Worm (Caenorhabditis elegans): ENCODE measurements around the gene nhr-128.

The nhr-128 gene

ce11 chrV:2221764-2222163, at the start of gene nhr-128:
Gene nhr-128, plus strand, starts transcription at chrV:2222064.
- TF ChIP-seq unc-62 (GFP tag; optimal IDR thresholded peaks at IDR 0.05) = no peak

DNA sequence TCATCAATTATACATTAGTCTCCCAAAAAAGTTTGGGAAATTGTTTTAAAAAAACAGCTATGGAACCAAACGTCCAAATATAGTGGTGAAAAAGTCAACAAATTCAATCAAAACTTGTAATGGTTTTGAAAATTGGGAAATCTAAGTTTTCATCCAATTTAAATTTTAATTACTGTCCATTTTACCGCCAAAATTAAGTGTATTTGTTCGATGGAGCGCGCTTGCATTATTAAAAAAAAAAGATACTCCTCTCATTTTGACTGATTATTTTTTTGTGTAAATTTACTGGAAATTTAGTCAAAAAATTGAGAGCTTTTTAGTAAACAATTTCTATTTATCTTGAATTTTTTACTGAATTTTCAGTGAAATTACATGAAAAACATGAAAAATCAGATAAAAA, 47.4 kb upstream of the nhr-128 start:
- no peak for TF ChIP-seq unc-62 (GFP tag; optimal IDR thresholded peaks at IDR 0.05)

- no peak for TF ChIP-seq unc-62 (GFP tag; optimal IDR thresholded peaks at IDR 0.05)
Measured at ce11 chrV:2175242-2175641, 46.6 kb upstream of the nhr-128 start, which contains the start of gene C45H4.18. Gene C45H4.18, plus strand, starts transcription at chrV:2175542.

DNA sequence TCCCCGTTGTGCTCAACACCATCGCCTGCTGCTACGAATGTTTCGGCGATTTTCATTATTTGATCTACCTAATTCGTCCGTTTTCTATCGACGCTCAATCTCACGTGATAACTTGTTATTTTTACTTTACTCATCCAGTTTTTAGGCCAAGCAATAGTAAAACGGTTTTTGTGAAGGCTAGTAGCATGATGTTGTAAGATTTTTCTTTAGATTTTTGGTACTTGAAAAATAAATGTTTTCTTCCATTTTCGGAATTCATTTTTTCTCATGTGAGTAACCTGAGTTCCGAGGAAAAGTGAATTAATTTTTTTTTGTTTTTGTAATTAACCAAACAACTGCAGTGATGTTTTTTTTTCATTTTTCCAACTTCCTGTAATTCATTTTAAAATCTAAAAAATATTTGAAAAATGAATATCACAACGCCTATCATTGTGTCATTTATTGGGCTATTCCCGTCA, 44.5 kb upstream of the nhr-128 start, which contains the start of gene srbc-17:
Gene srbc-17 (plus strand): TSS at position 408 of the 458 bp plus-strand sequence.
- TF ChIP-seq unc-62 (GFP tag; optimal IDR thresholded peaks at IDR 0.05) = no peak

DNA sequence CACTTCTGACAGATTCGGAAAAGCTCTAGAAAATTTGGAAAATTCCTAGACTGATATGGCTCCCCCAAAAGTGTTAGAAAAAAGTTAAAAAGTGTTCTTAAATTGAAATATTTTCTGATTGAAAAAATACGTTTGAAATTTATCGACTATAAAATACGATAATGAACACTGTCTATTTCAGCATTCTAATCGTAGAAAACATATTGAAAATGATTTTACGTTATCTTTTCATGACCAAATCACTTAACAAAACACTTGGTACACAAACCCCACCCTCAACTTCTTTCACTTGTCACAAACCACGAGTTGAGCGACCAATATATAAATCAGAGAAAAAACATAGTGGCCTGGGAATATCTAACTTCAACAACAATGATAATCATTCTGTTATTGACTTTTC, 42.6 kb upstream of the nhr-128 start, which contains the start of gene cyp-33C1:
Gene cyp-33C1 (plus strand): TSS at position 301 of the 400 bp plus-strand sequence.
- no peak for TF ChIP-seq unc-62 (GFP tag; optimal IDR thresholded peaks at IDR 0.05)

DNA sequence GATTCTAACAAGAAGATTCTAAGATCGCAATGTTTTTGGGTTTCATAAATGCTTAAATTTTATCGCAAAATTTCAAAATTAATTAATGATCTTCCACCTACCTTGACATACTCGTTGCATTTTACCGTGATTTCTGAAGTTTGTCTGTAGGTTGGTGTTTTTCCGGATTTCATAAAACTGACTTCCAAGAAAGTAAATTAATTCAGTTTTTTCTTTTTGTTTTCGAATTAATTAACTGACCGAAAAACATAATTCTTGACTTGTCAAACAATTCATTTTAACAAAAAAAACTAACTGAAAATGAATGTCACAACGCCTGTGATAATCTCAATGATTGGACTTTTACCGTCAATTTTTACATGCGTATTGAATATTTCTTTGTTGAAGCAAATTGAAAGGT, 40.1 kb upstream of the nhr-128 start, which contains the start of gene srbc-16:
Gene srbc-16 (plus strand): TSS at position 301 of the 400 bp plus-strand sequence.
- no peak for TF ChIP-seq unc-62 (GFP tag; optimal IDR thresholded peaks at IDR 0.05)

ce11 chrV:2183162-2183561, 38.7 kb upstream of the nhr-128 start, which contains the start of gene cyp-33C2:
Gene cyp-33C2, plus strand, starts transcription at chrV:2183488.
- no peak for TF ChIP-seq unc-62 (GFP tag; optimal IDR thresholded peaks at IDR 0.05)

DNA sequence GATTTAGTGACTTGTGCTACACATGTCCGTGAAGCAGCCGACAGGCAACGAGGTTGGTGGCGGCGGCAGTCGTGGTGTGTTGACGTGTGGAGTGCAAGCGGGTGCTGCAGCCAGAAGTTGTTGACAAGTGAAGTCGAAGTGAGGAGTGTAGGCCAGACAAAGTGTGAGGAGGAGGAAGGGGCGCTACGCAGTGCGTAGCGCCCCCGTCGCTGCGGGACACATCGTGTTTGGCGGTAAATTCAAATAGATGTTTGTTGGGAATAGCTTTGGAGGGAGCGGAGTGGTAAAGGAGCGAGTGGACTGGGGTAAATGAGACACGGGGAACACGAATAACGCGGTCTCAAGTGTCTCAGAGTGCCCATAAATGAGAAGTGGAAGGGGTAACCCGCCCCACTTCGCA, 36.4 kb upstream of the nhr-128 start:
- no peak for TF ChIP-seq unc-62 (GFP tag; optimal IDR thresholded peaks at IDR 0.05)

DNA sequence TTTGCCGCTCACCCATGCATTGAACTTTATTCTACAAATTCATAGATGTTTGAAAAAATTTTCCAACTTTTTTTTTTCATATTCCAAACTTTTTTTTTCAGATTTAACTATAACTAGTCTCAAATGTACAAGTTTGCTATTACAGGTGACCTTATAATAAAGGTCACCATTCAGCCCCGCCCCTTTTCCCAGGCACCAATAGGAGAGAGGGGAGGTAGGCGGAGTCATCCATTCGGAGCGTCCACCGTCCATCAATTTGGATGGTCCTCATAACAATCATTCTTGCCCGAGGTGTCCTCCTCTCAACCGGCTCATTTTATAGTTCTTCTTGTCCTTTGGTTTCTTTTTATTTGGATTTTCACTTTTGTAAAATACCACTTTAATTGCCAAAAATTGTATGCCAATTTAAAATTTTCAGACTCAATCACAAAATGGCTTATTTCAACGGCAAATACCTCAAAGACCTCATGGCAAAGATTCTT, 34.0 kb upstream of the nhr-128 start, which contains the start of gene Y5H2B.3:
Gene Y5H2B.3 (plus strand): TSS at position 432 of the 482 bp plus-strand sequence.
- TF ChIP-seq unc-62 (GFP tag; optimal IDR thresholded peaks at IDR 0.05) = no peak

DNA sequence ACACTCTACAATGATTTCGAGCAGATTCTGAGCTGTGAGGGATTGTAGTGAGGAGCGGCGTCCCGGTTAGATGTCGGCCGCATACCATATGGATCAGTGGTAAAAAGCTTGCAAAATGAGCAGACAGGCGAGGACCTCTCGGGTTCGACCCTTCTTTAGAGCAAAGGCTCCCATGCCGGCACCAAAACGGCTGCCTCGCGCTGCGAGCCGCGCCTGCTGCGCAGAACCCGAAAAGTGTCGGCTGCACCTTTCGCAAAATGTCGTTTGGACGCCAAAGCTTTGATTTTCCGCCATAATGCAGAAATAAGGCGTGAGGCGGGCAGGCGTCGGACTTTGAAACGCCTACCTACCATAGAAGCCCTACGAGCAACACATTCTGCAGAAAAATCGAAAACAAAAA, 31.5 kb upstream of the nhr-128 start:
- TF ChIP-seq unc-62 (GFP tag; optimal IDR thresholded peaks at IDR 0.05) = no peak

DNA sequence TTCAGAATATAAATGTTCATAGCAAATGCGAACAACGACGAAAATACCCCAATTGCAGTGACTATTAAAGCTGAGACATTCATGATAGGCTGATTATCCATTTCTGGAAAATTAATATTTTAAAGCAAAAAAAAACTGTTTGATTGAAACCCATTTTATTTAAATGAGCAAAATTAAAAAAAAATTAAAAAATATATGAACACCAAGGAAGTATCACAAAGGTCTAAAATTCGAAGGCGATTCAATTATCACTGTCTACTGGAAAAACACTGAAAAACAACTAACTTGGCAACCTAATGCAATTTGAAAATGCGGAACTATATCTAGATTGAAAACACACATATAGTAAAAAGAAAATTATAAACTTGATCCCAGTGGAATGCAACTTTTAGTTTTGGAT, 30.7 kb upstream of the nhr-128 start, which contains the start of gene srbc-42:
Gene srbc-42 (minus strand): TSS at position 101 of the 400 bp plus-strand sequence.
- TF ChIP-seq unc-62 (GFP tag; optimal IDR thresholded peaks at IDR 0.05) = no peak

- TF ChIP-seq unc-62 (GFP tag; optimal IDR thresholded peaks at IDR 0.05) = no peak
Measured at ce11 chrV:2192117-2192516, 29.7 kb upstream of the nhr-128 start, which contains the start of gene nhr-13. Gene nhr-13, plus strand, starts transcription at chrV:2192485.

ce11 chrV:2199594-2199993, 22.3 kb upstream of the nhr-128 start:
- TF ChIP-seq unc-62 (GFP tag; optimal IDR thresholded peaks at IDR 0.05) = no peak

ce11 chrV:2200402-2200801, 21.5 kb upstream of the nhr-128 start:
- no peak for TF ChIP-seq unc-62 (GFP tag; optimal IDR thresholded peaks at IDR 0.05)

- no peak for TF ChIP-seq unc-62 (GFP tag; optimal IDR thresholded peaks at IDR 0.05)
Measured at ce11 chrV:2201240-2201639, 20.6 kb upstream of the nhr-128 start, which contains the start of gene cyp-32B1. Gene cyp-32B1, minus strand, starts transcription at chrV:2201415.

- TF ChIP-seq unc-62 (GFP tag; optimal IDR thresholded peaks at IDR 0.05) = no peak
Measured at ce11 chrV:2204080-2204479, 17.8 kb upstream of the nhr-128 start, which contains the start of gene cyp-33C12. Gene cyp-33C12, minus strand, starts transcription at chrV:2204400.

DNA sequence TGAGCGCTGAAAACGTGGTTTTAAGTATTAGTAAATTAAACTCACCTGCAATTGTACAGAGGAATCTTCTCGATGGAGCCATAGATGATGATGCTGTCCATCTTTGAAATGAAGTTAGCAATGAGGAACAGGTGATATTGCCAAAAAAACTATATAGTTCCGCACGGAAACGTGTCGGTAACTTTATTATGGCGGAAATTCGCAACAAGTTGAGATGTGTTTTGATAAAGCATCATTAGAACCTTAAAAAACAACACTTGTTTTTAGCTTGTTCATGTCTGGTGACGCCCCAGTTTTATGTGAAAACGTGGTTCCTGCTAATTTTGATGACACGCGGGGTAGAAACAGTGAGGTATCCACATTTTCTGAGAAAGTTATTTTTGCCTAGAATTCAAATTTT, 15.7 kb upstream of the nhr-128 start, which contains the start of gene srt-40:
Gene srt-40 (minus strand): TSS at position 101 of the 400 bp plus-strand sequence.
- TF ChIP-seq unc-62 (GFP tag; optimal IDR thresholded peaks at IDR 0.05) = no peak
